Worm (Caenorhabditis elegans): ENCODE results near the gene nol-9.

Gene nol-9

ce11 chrIV:13386043-13386442 is 36.3 kb upstream of the nol-9 start, which contains the start of the genes Y62E10A.20, Y62E10A.23 and mdt-9 (continued):
- TF ChIP-seq ceh-63 (GFP tag; optimal IDR thresholded peaks at IDR 0.05) (no peak), efl-3 (GFP tag; optimal IDR thresholded peaks at IDR 0.05) (no peak), swsn-7 (tag; optimal IDR thresholded peaks at IDR 0.05) (peak; percentile 74), fkh-8 (tag; optimal IDR thresholded peaks at IDR 0.05) (peak; percentile 77), elt-2 (tag; optimal IDR thresholded peaks at IDR 0.05) (peak; percentile 12), nhr-47 (tag; optimal IDR thresholded peaks at IDR 0.05) (peak; percentile 84), nhr-85 (tag) (peak; percentile 78), zag-1 (tag; optimal IDR thresholded peaks at IDR 0.05) (no peak), isw-1 (GFP tag; IDR thresholded peaks at IDR 0.05) (peak; percentile 59), nhr-11 (tag; optimal IDR thresholded peaks at IDR 0.05) (no peak), nhr-19 (GFP tag; conservative IDR thresholded peaks at IDR 0.05) (peak; percentile 74), jun-1 (tag; optimal IDR thresholded peaks at IDR 0.05) (peak; percentile 64), egl-13 (tag; optimal IDR thresholded peaks at IDR 0.05) (peak; percentile 31), ama-1 (optimal IDR thresholded peaks at IDR 0.05) (no peak), snpc-4 (tag; optimal IDR thresholded peaks at IDR 0.05) (peak; percentile 28), aly-2 (tag; optimal IDR thresholded peaks at IDR 0.05) (peak; percentile 42), unc-98 (GFP tag; IDR thresholded peaks at IDR 0.05) (no peak), tbx-2 (tag; optimal IDR thresholded peaks at IDR 0.05) (peak; percentile 75), rnt-1 (tag; optimal IDR thresholded peaks at IDR 0.05) (peak; percentile 85), hpl-2 (GFP tag; optimal IDR thresholded peaks at IDR 0.05) (peak; percentile 47), dsc-1 (tag; optimal IDR thresholded peaks at IDR 0.05) (peak; percentile 78), tlp-1 (tag; optimal IDR thresholded peaks at IDR 0.05) (no peak), mep-1 (tag; optimal IDR thresholded peaks at IDR 0.05) (peak; percentile 67), C04F5.9 (tag; optimal IDR thresholded peaks at IDR 0.05) (peak; percentile 24), ceh-82 (tag; optimal IDR thresholded peaks at IDR 0.05) (peak; percentile 69 to 86 (median 80)), unc-30 (tag; optimal IDR thresholded peaks at IDR 0.05) (no peak), nhr-12 (tag; optimal IDR thresholded peaks at IDR 0.05) (no peak), sox-4 (tag; optimal IDR thresholded peaks at IDR 0.05) (peak; percentile 18), grh-1 (GFP tag; IDR thresholded peaks at IDR 0.05) (0 out of 2 replicates have a peak, but pooled peaks have one; percentile 32), skn-1 (tag; optimal IDR thresholded peaks at IDR 0.05) (peak; percentile 90), dpl-1 (GFP tag; optimal IDR thresholded peaks at IDR 0.05) (peak; percentile 63 to 76 (median 75)), ceh-8 (GFP tag; optimal IDR thresholded peaks at IDR 0.05) (no peak), lin-13 (GFP tag; optimal IDR thresholded peaks at IDR 0.05) (peak; percentile 79), lin-35 (GFP tag; optimal IDR thresholded peaks at IDR 0.05) (peak; percentile 78 to 87), egl-27 (tag; optimal IDR thresholded peaks at IDR 0.05) (no peak), irx-1 (tag; optimal IDR thresholded peaks at IDR 0.05) (peak; percentile 54), ztf-4 (tag; optimal IDR thresholded peaks at IDR 0.05) (no peak), mef-2 (tag; optimal IDR thresholded peaks at IDR 0.05) (no peak), pax-3 (tag; optimal IDR thresholded peaks at IDR 0.05) (peak; percentile 31), Y116A8C.19 (tag; optimal IDR thresholded peaks at IDR 0.05; ENCODE audit: borderline replicate concordance) (no peak), ets-5 (GFP tag; IDR thresholded peaks at IDR 0.05) (no peak), alr-1 (tag; optimal IDR thresholded peaks at IDR 0.05; ENCODE audit: borderline replicate concordance) (no peak), snu-23 (GFP tag; optimal IDR thresholded peaks at IDR 0.05) (peak; percentile 83)

- TF ChIP-seq egl-13 (tag; optimal IDR thresholded peaks at IDR 0.05) = no peak
- no peak for TF ChIP-seq C34B4.2 (tag; optimal IDR thresholded peaks at IDR 0.05)
- no peak for TF ChIP-seq lsy-2 (tag; optimal IDR thresholded peaks at IDR 0.05)
- TF ChIP-seq ces-1 (GFP tag; optimal IDR thresholded peaks at IDR 0.05) = no peak
- TF ChIP-seq pag-3 (tag; optimal IDR thresholded peaks at IDR 0.05; ENCODE audit: borderline replicate concordance, insufficient read depth) = no peak
- no peak for TF ChIP-seq lin-39 (tag; optimal IDR thresholded peaks at IDR 0.05)
- TF ChIP-seq mef-2 (tag; optimal IDR thresholded peaks at IDR 0.05) = no peak
- no peak for TF ChIP-seq efl-3 (GFP tag; optimal IDR thresholded peaks at IDR 0.05)
- no peak for TF ChIP-seq mdl-1 (tag; optimal IDR thresholded peaks at IDR 0.05)
- TF ChIP-seq ztf-11 (tag; optimal IDR thresholded peaks at IDR 0.05) = no peak
- TF ChIP-seq isw-1 (GFP tag; IDR thresholded peaks at IDR 0.05) = no peak
Observed at ce11 chrIV:13386903-13387302, 35.4 kb upstream of the nol-9 start, which contains the start of gene lsm-3. TSS of gene lsm-3 (plus strand) at chrIV:13387203.
